Worm (Caenorhabditis elegans) whole organism, midembryonic: ENCODE data around the gene mat-3.

ENCODE experiments used
- T22C8.4 ChIP-seq: fragments of 200-800 bp; sonication (Bioruptor generic); IDR thresholded peaks from 2 replicates; pipeline ENCODE4 v1.3.6; 2022; ENCODE audit warnings: missing genetic modification characterization, missing compliant biosample characterization
- cog-1 ChIP-seq: sonication (generic microtip); optimal IDR thresholded peaks from 2 replicates; lab custom pipeline; 2016; ENCODE audit warnings: missing genetic modification characterization, missing compliant biosample characterization
- flt-1 ChIP-seq: fragments of 200-800 bp; sonication (Bioruptor generic); IDR thresholded peaks from 2 replicates; pipeline ENCODE4 v1.3.6; 2022; ENCODE audit warnings: missing genetic modification characterization, missing compliant biosample characterization
- klf-2 ChIP-seq: fragments of 200-800 bp; sonication (Bioruptor generic); conservative IDR thresholded peaks from 2 replicates; pipeline ENCODE4 v1.3.6; 2022; ENCODE audit warnings: missing genetic modification reagents, missing genetic modification characterization, missing compliant biosample characterization
- med-1 ChIP-seq: sonication (generic microtip); optimal IDR thresholded peaks from 2 replicates; lab custom pipeline; 2017; ENCODE audit warnings: missing genetic modification characterization, mild to moderate bottlenecking, missing compliant biosample characterization, antibody characterized with exemption, missing genetic modification reagents; ENCODE audit not compliant: insufficient read depth
- ref-1 ChIP-seq: fragments of 200-800 bp; sonication (Bioruptor generic); conservative IDR thresholded peaks from 2 replicates; pipeline ENCODE4 v1.3.6; 2022; ENCODE audit warnings: missing genetic modification reagents, missing genetic modification characterization, missing compliant biosample characterization
- tab-1 ChIP-seq: fragments of 200-800 bp; sonication (Bioruptor generic); IDR thresholded peaks from 2 replicates; pipeline ENCODE4 v1.3.6; 2022; ENCODE audit warnings: missing genetic modification characterization, missing compliant biosample characterization
- ztf-23 ChIP-seq: fragments of 200-800 bp; sonication (Bioruptor generic); IDR thresholded peaks from 2 replicates; pipeline ENCODE4 v1.3.6; 2022; ENCODE audit warnings: missing genetic modification reagents, missing genetic modification characterization, missing compliant biosample characterization
- ztf-29 ChIP-seq: fragments of 200-800 bp; sonication (Bioruptor generic); IDR thresholded peaks from 2 replicates; pipeline ENCODE4 v1.3.6; 2022; ENCODE audit warnings: missing genetic modification reagents, missing genetic modification characterization, missing compliant biosample characterization

Gene mat-3

ce11 chrIII:475154-475553 is at the start of gene mat-3:
Gene mat-3 (plus strand): TSS chrIII:475454.
- TF ChIP-seq tab-1 (GFP tag; lab: Robert Waterston, UW): no peak
- TF ChIP-seq cog-1 (tag; lab: Kevin White, UChicago): no peak
- no peak for TF ChIP-seq T22C8.4 (GFP tag; lab: Robert Waterston, UW)
- no peak for TF ChIP-seq med-1 (GFP tag; lab: Kevin White, UChicago)
- no peak for TF ChIP-seq ztf-29 (GFP tag; lab: Robert Waterston, UW)
- no peak for TF ChIP-seq flt-1 (GFP tag; lab: Robert Waterston, UW)

ce11 chrIII:429038-429437 is 46.2 kb upstream of the mat-3 start, which contains the start of gene cec-8:
Gene cec-8 (plus strand): TSS chrIII:429338.
- TF ChIP-seq ztf-29 (GFP tag; lab: Robert Waterston, UW) (no peak), klf-2 (no peak), ztf-23 (GFP tag; lab: Robert Waterston, UW) (no peak), cog-1 (tag; lab: Kevin White, UChicago) (no peak), med-1 (GFP tag; lab: Kevin White, UChicago) (no peak), tab-1 (GFP tag; lab: Robert Waterston, UW) (no peak), T22C8.4 (GFP tag; lab: Robert Waterston, UW) (no peak), flt-1 (GFP tag; lab: Robert Waterston, UW) (no peak), ref-1 (GFP tag; lab: Robert Waterston, UW) (no peak)

- TF ChIP-seq cog-1 (tag; lab: Kevin White, UChicago) (peak; percentile 69), ref-1 (GFP tag; lab: Robert Waterston, UW) (no peak), ztf-23 (GFP tag; lab: Robert Waterston, UW) (no peak), med-1 (GFP tag; lab: Kevin White, UChicago) (no peak), tab-1 (GFP tag; lab: Robert Waterston, UW) (no peak), flt-1 (GFP tag; lab: Robert Waterston, UW) (peak; percentile 81), ztf-29 (GFP tag; lab: Robert Waterston, UW) (no peak), klf-2 (no peak), T22C8.4 (GFP tag; lab: Robert Waterston, UW) (no peak)
Measured at ce11 chrIII:432988-433387, 42.3 kb upstream of the mat-3 start.

ce11 chrIII:434361-434941 is 40.8 kb upstream of the mat-3 start, which contains the start of gene affl-2:
Gene affl-2 (plus strand): TSS chrIII:434891.
- TF ChIP-seq klf-2: no peak
- TF ChIP-seq flt-1 (GFP tag; lab: Robert Waterston, UW): peak; percentile 55; the same call in 1 of the 2 replicates

ce11 chrIII:437033-437432 is 38.2 kb upstream of the mat-3 start:
- TF ChIP-seq flt-1 (GFP tag; lab: Robert Waterston, UW) (peak; percentile 26; the same call in 1 of the 2 replicates), cog-1 (tag; lab: Kevin White, UChicago) (no peak), ztf-29 (GFP tag; lab: Robert Waterston, UW) (no peak)

ce11 chrIII:439926-440325 is 35.3 kb upstream of the mat-3 start, which contains the start of gene affl-1:
Gene affl-1 (plus strand): TSS chrIII:440226.
- TF ChIP-seq T22C8.4 (GFP tag; lab: Robert Waterston, UW) (no peak), flt-1 (GFP tag; lab: Robert Waterston, UW) (no peak)

ce11 chrIII:444101-444500 is 31.2 kb upstream of the mat-3 start, which contains the start of gene Y55B1BR.8:
Gene Y55B1BR.8 (plus strand): TSS chrIII:444401.
- TF ChIP-seq cog-1 (tag; lab: Kevin White, UChicago): no peak
- no peak for TF ChIP-seq klf-2
- no peak for TF ChIP-seq flt-1 (GFP tag; lab: Robert Waterston, UW)
- no peak for TF ChIP-seq T22C8.4 (GFP tag; lab: Robert Waterston, UW)
- no peak for TF ChIP-seq ztf-23 (GFP tag; lab: Robert Waterston, UW)
- no peak for TF ChIP-seq med-1 (GFP tag; lab: Kevin White, UChicago)
- no peak for TF ChIP-seq ztf-29 (GFP tag; lab: Robert Waterston, UW)
- TF ChIP-seq tab-1 (GFP tag; lab: Robert Waterston, UW): no peak
- TF ChIP-seq ref-1 (GFP tag; lab: Robert Waterston, UW): no peak

ce11 chrIII:446860-447259 is 28.4 kb upstream of the mat-3 start:
- TF ChIP-seq ztf-23 (GFP tag; lab: Robert Waterston, UW): no peak
- TF ChIP-seq flt-1 (GFP tag; lab: Robert Waterston, UW): no peak
- TF ChIP-seq ztf-29 (GFP tag; lab: Robert Waterston, UW): no peak
- no peak for TF ChIP-seq T22C8.4 (GFP tag; lab: Robert Waterston, UW)
- TF ChIP-seq tab-1 (GFP tag; lab: Robert Waterston, UW): no peak
- TF ChIP-seq ref-1 (GFP tag; lab: Robert Waterston, UW): no peak
- TF ChIP-seq cog-1 (tag; lab: Kevin White, UChicago): no peak
- no peak for TF ChIP-seq klf-2
- no peak for TF ChIP-seq med-1 (GFP tag; lab: Kevin White, UChicago)

ce11 chrIII:455793-456192 is 19.5 kb upstream of the mat-3 start:
- TF ChIP-seq ztf-29 (GFP tag; lab: Robert Waterston, UW) (no peak), flt-1 (GFP tag; lab: Robert Waterston, UW) (no peak), klf-2 (no peak), T22C8.4 (GFP tag; lab: Robert Waterston, UW) (no peak), ztf-23 (GFP tag; lab: Robert Waterston, UW) (no peak), cog-1 (tag; lab: Kevin White, UChicago) (no peak), med-1 (GFP tag; lab: Kevin White, UChicago) (no peak), tab-1 (GFP tag; lab: Robert Waterston, UW) (no peak), ref-1 (GFP tag; lab: Robert Waterston, UW) (no peak)

- TF ChIP-seq flt-1 (GFP tag; lab: Robert Waterston, UW) (no peak), med-1 (GFP tag; lab: Kevin White, UChicago) (no peak), ztf-23 (GFP tag; lab: Robert Waterston, UW) (no peak), ztf-29 (GFP tag; lab: Robert Waterston, UW) (no peak), cog-1 (tag; lab: Kevin White, UChicago) (no peak), ref-1 (GFP tag; lab: Robert Waterston, UW) (no peak), klf-2 (no peak), tab-1 (GFP tag; lab: Robert Waterston, UW) (no peak), T22C8.4 (GFP tag; lab: Robert Waterston, UW) (no peak)
Measured at ce11 chrIII:463711-464110, 11.5 kb upstream of the mat-3 start, which contains the start of gene Y55B1BR.6. Gene Y55B1BR.6 (minus strand): TSS chrIII:463811.
